Fruit fly (Drosophila melanogaster) Kc167 (cell line): ENCODE results near the gene CG31021.

Experiments
- Myc ChIP-seq: fragments of >200 bp; optimal IDR thresholded peaks from 2 replicates; lab custom pipeline; 2017; ENCODE audit warnings: missing external identifiers
- Sin3A ChIP-seq: fragments of >200 bp; optimal IDR thresholded peaks from 2 replicates; lab custom pipeline; 2018; ENCODE audit warnings: missing external identifiers
- h ChIP-seq: fragments of >200 bp; optimal IDR thresholded peaks from 3 replicates; lab custom pipeline; 2018; ENCODE audit warnings: missing external identifiers
- insv ChIP-seq: fragments of >200 bp; optimal IDR thresholded peaks from 3 replicates; lab custom pipeline; 2018; ENCODE audit warnings: missing external identifiers
- psq ChIP-seq: fragments of >200 bp; optimal IDR thresholded peaks from 2 replicates; lab custom pipeline; 2017; ENCODE audit warnings: missing external identifiers
- ttk ChIP-seq: sonication (Bioruptor generic); optimal IDR thresholded peaks from 2 replicates; lab custom pipeline; 2017; ENCODE audit warnings: missing external identifiers

dm6 chr3R:30552548-30552947 is 49.5 kb upstream of the CG31021 start:
- TF ChIP-seq h (lab: Kevin White, UChicago) (no peak), Myc (no peak), Sin3A (lab: Kevin White, UChicago) (no peak), psq (no peak), ttk (no peak), insv (lab: Kevin White, UChicago) (no peak)
